Fruit fly (Drosophila melanogaster) whole organism, embryonic: Measurements from ENCODE around the gene nAChRalpha1.

Experiments used
- CG18011 ChIP-seq: fragments of 200-800 bp; sonication (Bioruptor generic); optimal IDR thresholded peaks from 2 replicates; lab custom pipeline; 2017; ENCODE audit warnings: missing biosample characterization, missing genetic modification characterization, mild to moderate bottlenecking, moderate library complexity, missing genotype
- CG8359 ChIP-seq: fragments of 200-800 bp; sonication (Bioruptor generic); optimal IDR thresholded peaks from 2 replicates; lab custom pipeline; 2017; ENCODE audit warnings: missing biosample characterization, mild to moderate bottlenecking, missing genetic modification characterization, borderline replicate concordance
- Gug ChIP-seq: fragments of 200-800 bp; sonication (Bioruptor generic); IDR thresholded peaks from 4 replicates; pipeline ENCODE4 v1.3.6; 2022; ENCODE audit warnings: missing biosample characterization, missing genetic modification characterization
- Tbp ChIP-seq: fragments of >200 bp; optimal IDR thresholded peaks from 2 replicates; lab custom pipeline; 2018; ENCODE audit warnings: missing biosample characterization, missing genetic modification characterization
- crc ChIP-seq: fragments of 200-800 bp; sonication (Bioruptor generic); optimal IDR thresholded peaks from 2 replicates; lab custom pipeline; 2016; ENCODE audit warnings: missing biosample characterization, missing genetic modification characterization
- slbo ChIP-seq: fragments of 200-800 bp; sonication (Bioruptor generic); IDR thresholded peaks from 2 replicates; pipeline ENCODE4 v1.3.6; 2022; ENCODE audit warnings: missing biosample characterization, missing genetic modification characterization

DNA sequence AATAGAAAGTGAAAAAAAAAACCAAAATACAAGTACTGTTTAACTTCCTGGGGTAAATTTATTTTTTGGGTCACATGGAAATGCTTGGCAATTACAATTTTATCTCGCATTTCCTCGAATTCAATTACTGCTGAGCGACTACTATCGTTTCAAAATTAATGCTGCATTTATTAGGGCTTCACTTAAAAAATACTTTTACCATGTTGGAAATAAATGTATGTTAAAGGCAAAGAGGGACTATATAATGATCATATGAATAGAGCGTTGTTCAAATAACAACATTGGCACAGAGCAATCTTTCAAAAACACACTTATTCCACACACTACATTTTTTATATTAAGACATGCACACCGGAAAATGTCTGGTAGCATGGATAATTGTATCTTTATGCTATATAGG is 12.1 kb upstream of the nAChRalpha1 start, which contains the start of gene CG31128:
- TF ChIP-seq Tbp (GFP tag; lab: Kevin White, UChicago) = no peak
- no peak for TF ChIP-seq slbo
- no peak for TF ChIP-seq CG18011 (GFP tag; lab: Kevin White, UChicago)
- no peak for TF ChIP-seq crc
- no peak for TF ChIP-seq Gug
- no peak for TF ChIP-seq CG8359 (GFP tag; lab: Kevin White, UChicago)
